Worm (Caenorhabditis elegans): Measurements from ENCODE around the gene ref-2.

DNA sequence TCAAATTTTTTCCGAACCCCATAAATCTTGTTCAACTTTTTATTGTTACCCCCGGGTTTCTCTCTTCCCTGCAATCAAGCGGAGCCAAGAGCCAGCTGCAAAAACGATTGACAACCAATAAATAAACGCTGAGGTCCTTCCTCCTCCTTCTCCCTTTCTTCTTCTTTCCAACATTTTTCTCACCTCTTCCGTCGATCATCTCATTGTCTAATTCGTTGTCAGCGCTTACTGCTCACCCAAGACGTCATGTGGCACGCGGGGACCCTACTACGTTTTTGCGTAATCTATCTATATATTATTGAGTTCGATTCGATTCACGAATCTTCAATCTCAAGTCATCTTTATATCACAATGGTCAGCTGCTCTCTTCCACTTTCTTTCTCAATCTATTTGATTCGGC is 28.6 kb upstream of the ref-2 start:
- no peak for TF ChIP-seq madf-8 (GFP tag; conservative IDR thresholded peaks at IDR 0.05)
- TF ChIP-seq xnd-1 (tag; optimal IDR thresholded peaks at IDR 0.05): no peak
- TF ChIP-seq sdz-38 (tag; optimal IDR thresholded peaks at IDR 0.05): no peak
- TF ChIP-seq egl-44 (GFP tag; IDR thresholded peaks at IDR 0.05): no peak
- no peak for TF ChIP-seq him-1 (tag; optimal IDR thresholded peaks at IDR 0.05)
- TF ChIP-seq attf-5 (GFP tag; optimal IDR thresholded peaks at IDR 0.05): no peak
- no peak for TF ChIP-seq nhr-90 (tag; optimal IDR thresholded peaks at IDR 0.05)
